Worm (Caenorhabditis elegans) whole organism, L1 larva: ENCODE measurements around the gene semi-1.
A peak's percentile ranks its signal among the peaks of the same experiment; 100 is the strongest.

Experiments
- C04F5.9 ChIP-seq: sonication (generic microtip); optimal IDR thresholded peaks from 2 replicates; lab custom pipeline; 2016; ENCODE audit warnings: missing genetic modification characterization, missing compliant biosample characterization
- C16A3.4 ChIP-seq: fragments of 150-350 bp; optimal IDR thresholded peaks from 2 replicates; lab custom pipeline; 2014; ENCODE audit warnings: missing biosample characterization, missing genetic modification characterization
- C34B4.2 ChIP-seq: sonication (generic microtip); optimal IDR thresholded peaks from 2 replicates; lab custom pipeline; 2017; ENCODE audit warnings: mild to moderate bottlenecking, missing genetic modification characterization, missing compliant biosample characterization
- F16B12.6 ChIP-seq: fragments of 150-350 bp; optimal IDR thresholded peaks from 2 replicates; lab custom pipeline; 2014; ENCODE audit warnings: missing biosample characterization, missing genetic modification characterization
- alr-1 ChIP-seq: fragments of 200-800 bp; sonication (Bioruptor generic); optimal IDR thresholded peaks from 2 replicates; lab custom pipeline; 2018; ENCODE audit warnings: borderline replicate concordance, mild to moderate bottlenecking, missing genetic modification characterization, missing compliant biosample characterization
- aly-2 ChIP-seq: fragments of 150-350 bp; optimal IDR thresholded peaks from 2 replicates; lab custom pipeline; 2014; ENCODE audit warnings: missing biosample characterization, missing genetic modification characterization
- ceh-8 ChIP-seq: fragments of 200-800 bp; sonication (Bioruptor generic); optimal IDR thresholded peaks from 2 replicates; lab custom pipeline; 2018; ENCODE audit warnings: mild to moderate bottlenecking, missing genetic modification characterization, moderate library complexity, missing compliant biosample characterization
- ceh-82 ChIP-seq, 3 experiments: fragments of 150-350 bp in 1 of 3; sonication (generic microtip) in 2 of 3; optimal IDR thresholded peaks; 2 replicates each; lab custom pipeline; 2014 to 2017; ENCODE audit warnings: missing biosample characterization in 3 of 3, missing genetic modification characterization in 3 of 3
- ceh-88 ChIP-seq: fragments of 200-800 bp; sonication (Bioruptor generic); IDR thresholded peaks from 2 replicates; pipeline ENCODE4 v1.3.6; 2022; ENCODE audit warnings: missing genetic modification characterization, missing compliant biosample characterization
- ceh-90 ChIP-seq: sonication (generic microtip); optimal IDR thresholded peaks from 2 replicates; lab custom pipeline; 2016; ENCODE audit warnings: missing genetic modification characterization, missing compliant biosample characterization
- ces-1 ChIP-seq: fragments of 150-350 bp; optimal IDR thresholded peaks from 2 replicates; lab custom pipeline; 2014; ENCODE audit warnings: missing biosample characterization, missing genetic modification reagents, missing genetic modification characterization
- efl-3 ChIP-seq: fragments of 200-800 bp; sonication (Bioruptor generic); optimal IDR thresholded peaks from 2 replicates; lab custom pipeline; 2018; ENCODE audit warnings: mild to moderate bottlenecking, missing genetic modification characterization, missing compliant biosample characterization
- egl-27 ChIP-seq, 2 experiments: fragments of 150-350 bp in 1 of 2; sonication (generic microtip); optimal IDR thresholded peaks; 3 replicates each; lab custom pipeline; 2017 to 2018; ENCODE audit warnings: missing biosample characterization in 2 of 2, missing genetic modification characterization in 2 of 2, missing genetic modification reagents in 2 of 2
- elt-3 ChIP-seq, 6 experiments: fragments of 150-350 bp in 1 of 6; sonication (generic microtip); optimal IDR thresholded peaks; 2 replicates each; lab custom pipeline; 2017 to 2018; ENCODE audit warnings: missing biosample characterization in 6 of 6, missing genetic modification characterization in 6 of 6, inconsistent platforms in 1 of 6
- ets-5 ChIP-seq: fragments of 200-800 bp; sonication (Bioruptor generic); IDR thresholded peaks from 2 replicates; pipeline ENCODE4 v1.3.6; 2022; ENCODE audit warnings: missing genetic modification characterization, missing compliant biosample characterization
- fkh-10 ChIP-seq: sonication (generic microtip); optimal IDR thresholded peaks from 2 replicates; lab custom pipeline; 2017; ENCODE audit warnings: missing biosample characterization, missing genetic modification reagents, missing genetic modification characterization
- fkh-8 ChIP-seq: sonication (generic microtip); optimal IDR thresholded peaks from 2 replicates; lab custom pipeline; 2016; ENCODE audit warnings: mild to moderate bottlenecking, missing genetic modification characterization, missing compliant biosample characterization
- fos-1 ChIP-seq: fragments of 150-350 bp; optimal IDR thresholded peaks from 2 replicates; lab custom pipeline; 2014; ENCODE audit warnings: missing biosample characterization, missing genetic modification characterization
- grh-1 ChIP-seq: fragments of 200-800 bp; sonication (Bioruptor generic); IDR thresholded peaks from 2 replicates; pipeline ENCODE4 v1.3.6; 2022; ENCODE audit warnings: missing genetic modification reagents, missing genetic modification characterization, missing compliant biosample characterization
- hlh-17 ChIP-seq: fragments of 200-800 bp; sonication (Bioruptor generic); optimal IDR thresholded peaks from 2 replicates; lab custom pipeline; 2018; ENCODE audit warnings: missing genetic modification characterization, mild to moderate bottlenecking, missing compliant biosample characterization, moderate library complexity, borderline replicate concordance
- isw-1 ChIP-seq: fragments of 200-800 bp; sonication (Bioruptor generic); IDR thresholded peaks from 2 replicates; pipeline ENCODE4 v1.3.6; 2022; ENCODE audit warnings: missing genetic modification characterization, missing compliant biosample characterization
- jun-1 ChIP-seq: fragments of 150-350 bp; optimal IDR thresholded peaks from 2 replicates; lab custom pipeline; 2014; ENCODE audit warnings: missing biosample characterization, missing genetic modification reagents, missing genetic modification characterization
- lin-13 ChIP-seq: fragments of 150-350 bp; optimal IDR thresholded peaks from 2 replicates; lab custom pipeline; 2014; ENCODE audit warnings: missing biosample characterization, missing genetic modification reagents, missing genetic modification characterization
- lin-14 ChIP-seq: fragments of 200-800 bp; sonication (Bioruptor generic); optimal IDR thresholded peaks from 2 replicates; lab custom pipeline; 2018; ENCODE audit warnings: mild to moderate bottlenecking, missing genetic modification characterization, moderate library complexity, missing compliant biosample characterization
- lin-15B ChIP-seq: fragments of 150-350 bp; sonication (generic microtip); optimal IDR thresholded peaks from 3 replicates; lab custom pipeline; 2014; ENCODE audit warnings: missing biosample characterization, missing genetic modification characterization
- lin-35 ChIP-seq, 2 experiments: fragments of 150-350 bp; optimal IDR thresholded peaks; 2 replicates each; lab custom pipeline; 2014; ENCODE audit warnings: missing biosample characterization in 2 of 2, missing genetic modification characterization in 2 of 2, missing genetic modification reagents in 2 of 2
- lsy-2 ChIP-seq, 2 experiments: fragments of 150-350 bp; optimal IDR thresholded peaks; 2 replicates each; lab custom pipeline; 2014; ENCODE audit warnings: missing biosample characterization in 2 of 2, missing genetic modification characterization in 2 of 2
- mab-9 ChIP-seq: fragments of 200-800 bp; sonication (Bioruptor generic); IDR thresholded peaks from 2 replicates; pipeline ENCODE4 v1.3.6; 2022; ENCODE audit warnings: missing genetic modification reagents, missing genetic modification characterization, missing compliant biosample characterization
- mdl-1 ChIP-seq, 2 experiments: fragments of 150-350 bp; optimal IDR thresholded peaks; 2 replicates each; lab custom pipeline; 2014 to 2017; ENCODE audit warnings: missing biosample characterization in 2 of 2, missing genetic modification characterization in 2 of 2, inconsistent platforms in 1 of 2
- mef-2 ChIP-seq: fragments of 150-350 bp; optimal IDR thresholded peaks from 2 replicates; lab custom pipeline; 2014; ENCODE audit warnings: missing biosample characterization, missing genetic modification characterization
- nhr-237 ChIP-seq: fragments of 150-350 bp; optimal IDR thresholded peaks from 2 replicates; lab custom pipeline; 2014; ENCODE audit warnings: missing biosample characterization, missing genetic modification characterization
- nhr-28 ChIP-seq: fragments of 150-350 bp; optimal IDR thresholded peaks from 2 replicates; lab custom pipeline; 2014; ENCODE audit warnings: missing biosample characterization, missing genetic modification characterization
- nhr-47 ChIP-seq: sonication (generic microtip); optimal IDR thresholded peaks from 2 replicates; lab custom pipeline; 2016; ENCODE audit warnings: mild to moderate bottlenecking, missing genetic modification characterization, moderate library complexity, missing compliant biosample characterization
- nhr-71 ChIP-seq: sonication (generic microtip); optimal IDR thresholded peaks from 2 replicates; lab custom pipeline; 2016; ENCODE audit warnings: mild to moderate bottlenecking, missing genetic modification characterization, moderate library complexity, missing compliant biosample characterization
- nhr-76 ChIP-seq: sonication (generic microtip); optimal IDR thresholded peaks from 2 replicates; lab custom pipeline; 2017; ENCODE audit warnings: missing biosample characterization, missing genetic modification characterization
- nhr-77 ChIP-seq: fragments of 150-350 bp; optimal IDR thresholded peaks from 2 replicates; lab custom pipeline; 2014; ENCODE audit warnings: missing biosample characterization, missing genetic modification characterization
- nhr-84 ChIP-seq: sonication (generic microtip); optimal IDR thresholded peaks from 2 replicates; lab custom pipeline; 2017; ENCODE audit warnings: missing biosample characterization, missing genetic modification characterization
- nhr-90 ChIP-seq: sonication (generic microtip); optimal IDR thresholded peaks from 2 replicates; lab custom pipeline; 2016; ENCODE audit warnings: mild to moderate bottlenecking, missing genetic modification characterization, missing compliant biosample characterization; ENCODE audit not compliant: poor library complexity
- pax-3 ChIP-seq: fragments of 200-800 bp; sonication (Bioruptor generic); optimal IDR thresholded peaks from 2 replicates; lab custom pipeline; 2018; ENCODE audit warnings: mild to moderate bottlenecking, missing genetic modification characterization, moderate library complexity, missing compliant biosample characterization
- pqm-1 ChIP-seq: sonication (generic microtip); optimal IDR thresholded peaks from 3 replicates; lab custom pipeline; 2017; ENCODE audit warnings: missing biosample characterization, missing genetic modification characterization
- rnt-1 ChIP-seq: sonication (generic microtip); optimal IDR thresholded peaks from 2 replicates; lab custom pipeline; 2016; ENCODE audit warnings: mild to moderate bottlenecking, missing genetic modification characterization, moderate library complexity, missing compliant biosample characterization
- snu-23 ChIP-seq: sonication (generic microtip); optimal IDR thresholded peaks from 2 replicates; lab custom pipeline; 2016; ENCODE audit warnings: missing genetic modification characterization, missing compliant biosample characterization
- sox-4 ChIP-seq: sonication (generic microtip); optimal IDR thresholded peaks from 2 replicates; lab custom pipeline; 2016; ENCODE audit warnings: missing genetic modification characterization, missing compliant biosample characterization
- sup-37 ChIP-seq: fragments of 200-800 bp; sonication (Bioruptor generic); optimal IDR thresholded peaks from 2 replicates; lab custom pipeline; 2018; ENCODE audit warnings: mild to moderate bottlenecking, missing genetic modification characterization, missing compliant biosample characterization
- swsn-7 ChIP-seq: sonication (generic microtip); optimal IDR thresholded peaks from 2 replicates; lab custom pipeline; 2016; ENCODE audit warnings: missing genetic modification characterization, missing compliant biosample characterization
- unc-130 ChIP-seq: fragments of 150-350 bp; optimal IDR thresholded peaks from 2 replicates; lab custom pipeline; 2017; ENCODE audit warnings: missing biosample characterization, missing genetic modification characterization, inconsistent platforms
- unc-86 ChIP-seq: sonication (generic microtip); optimal IDR thresholded peaks from 2 replicates; lab custom pipeline; 2016; ENCODE audit warnings: missing genetic modification characterization, missing compliant biosample characterization
- unc-98 ChIP-seq: fragments of 200-800 bp; sonication (Bioruptor generic); IDR thresholded peaks from 2 replicates; pipeline ENCODE4 v1.3.6; 2022; ENCODE audit warnings: missing genetic modification characterization, missing compliant biosample characterization
- vab-15 ChIP-seq: sonication (generic microtip); optimal IDR thresholded peaks from 2 replicates; lab custom pipeline; 2017; ENCODE audit warnings: missing genotype, mild to moderate bottlenecking, missing genetic modification characterization, missing compliant biosample characterization
- xbp-1 ChIP-seq: sonication (generic microtip); optimal IDR thresholded peaks from 2 replicates; lab custom pipeline; 2016; ENCODE audit warnings: missing genetic modification characterization, missing compliant biosample characterization
- zag-1 ChIP-seq: fragments of 150-350 bp; optimal IDR thresholded peaks from 2 replicates; lab custom pipeline; 2014; ENCODE audit warnings: missing biosample characterization, missing genetic modification characterization
- zip-4 ChIP-seq: fragments of 200-800 bp; sonication (Bioruptor generic); optimal IDR thresholded peaks from 2 replicates; lab custom pipeline; 2018; ENCODE audit warnings: mild to moderate bottlenecking, missing genetic modification characterization, moderate library complexity, missing compliant biosample characterization
- ztf-4 ChIP-seq: fragments of 150-350 bp; optimal IDR thresholded peaks from 2 replicates; lab custom pipeline; 2014; ENCODE audit warnings: missing biosample characterization, missing genetic modification characterization

semi-1 gene

DNA sequence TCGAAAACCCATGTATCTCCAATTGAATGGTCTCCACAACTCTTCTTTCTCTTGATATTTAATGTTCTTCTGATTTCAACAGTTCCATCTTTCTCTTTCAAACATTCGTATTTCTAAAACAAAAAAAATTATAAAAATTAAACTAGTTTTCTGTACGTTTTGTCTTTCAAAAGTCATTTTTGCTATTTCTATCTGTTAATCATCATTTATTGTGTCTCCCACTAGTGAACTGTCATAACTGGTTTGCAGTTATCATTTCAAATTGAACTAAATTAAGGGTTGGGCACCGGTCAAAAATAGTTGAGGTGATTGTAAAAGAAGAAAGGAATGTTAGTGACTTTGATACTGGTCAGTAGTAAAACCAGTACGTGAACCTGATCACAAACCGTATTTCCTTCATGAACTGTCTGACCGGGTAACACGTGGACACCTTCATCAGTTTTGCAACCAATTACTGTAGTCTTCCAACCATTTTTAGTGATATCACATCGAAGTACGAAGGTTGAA is 26.7 kb downstream of the semi-1 start:
- no peak for TF ChIP-seq hlh-17 (GFP tag; lab: Kevin White, UChicago)
- TF ChIP-seq nhr-90 (tag; lab: Kevin White, UChicago) = no peak
- peak; percentile 4 for TF ChIP-seq nhr-71 (tag; lab: Kevin White, UChicago)
- TF ChIP-seq ets-5 (GFP tag; lab: Robert Waterston, UW) = no peak
- no peak for TF ChIP-seq jun-1 (tag; lab: Kevin White, UChicago)
- TF ChIP-seq nhr-77 (tag; lab: Kevin White, UChicago) = no peak
- no peak for TF ChIP-seq zag-1
- no peak for TF ChIP-seq nhr-28 (tag; lab: Kevin White, UChicago)
- no peak for TF ChIP-seq F16B12.6 (tag; lab: Kevin White, UChicago)
- no peak for TF ChIP-seq snu-23 (GFP tag; lab: Kevin White, UChicago)
- TF ChIP-seq lin-14 (GFP tag; lab: Kevin White, UChicago) = peak; percentile 37
- TF ChIP-seq unc-86 (tag; lab: Kevin White, UChicago) = no peak
- peak in 1 of 6 experiments; percentile 63 for TF ChIP-seq elt-3 (tag; optimal IDR thresholded peaks at IDR 0.05; lab: Kevin White, UChicago)
- peak; percentile 31 for TF ChIP-seq unc-130
- TF ChIP-seq nhr-76 (tag; lab: Kevin White, UChicago) = no peak
- TF ChIP-seq grh-1 = peak; percentile 61; the same call in 1 of the 2 replicates
- no peak for TF ChIP-seq nhr-237 (tag; lab: Kevin White, UChicago)
- TF ChIP-seq ceh-88 (GFP tag; lab: Robert Waterston, UW) = no peak
- no peak for TF ChIP-seq ceh-8 (GFP tag; lab: Kevin White, UChicago)
- no peak for TF ChIP-seq fos-1 (tag; lab: Kevin White, UChicago)
- peak in 1 of 2 experiments; percentile 30 for TF ChIP-seq lsy-2 (tag; optimal IDR thresholded peaks at IDR 0.05; lab: Kevin White, UChicago)
- TF ChIP-seq pqm-1 (tag; lab: Kevin White, UChicago) = no peak
- TF ChIP-seq lin-13 (GFP tag; lab: Kevin White, UChicago) = no peak
- no peak for TF ChIP-seq fkh-10 (GFP tag; lab: Kevin White, UChicago)
- TF ChIP-seq ceh-90 (tag; lab: Kevin White, UChicago) = no peak
- TF ChIP-seq mef-2 (tag; lab: Kevin White, UChicago) = no peak
- TF ChIP-seq C16A3.4 = no peak
- no peak for TF ChIP-seq lin-35 (GFP tag; optimal IDR thresholded peaks at IDR 0.05; lab: Kevin White, UChicago)
- TF ChIP-seq lin-15B (tag; lab: Kevin White, UChicago) = no peak
- no peak for TF ChIP-seq sox-4 (tag; lab: Kevin White, UChicago)
- no peak for TF ChIP-seq nhr-47 (tag; lab: Kevin White, UChicago)
- TF ChIP-seq unc-98 (GFP tag; lab: Robert Waterston, UW) = no peak
- no peak for TF ChIP-seq mdl-1 (tag; optimal IDR thresholded peaks at IDR 0.05; lab: Kevin White, UChicago)
- TF ChIP-seq C34B4.2 = no peak
- TF ChIP-seq nhr-84 (tag; lab: Kevin White, UChicago) = no peak
- no peak for TF ChIP-seq vab-15 (tag; lab: Kevin White, UChicago)
- TF ChIP-seq ces-1 = no peak
- TF ChIP-seq rnt-1 (tag; lab: Kevin White, UChicago) = no peak
- no peak for TF ChIP-seq swsn-7 (tag; lab: Kevin White, UChicago)
- TF ChIP-seq fkh-8 = no peak
- TF ChIP-seq egl-27 (tag; optimal IDR thresholded peaks at IDR 0.05; lab: Kevin White, UChicago) = no peak
- TF ChIP-seq alr-1 (tag; lab: Kevin White, UChicago) = no peak
- TF ChIP-seq ztf-4 (tag; lab: Kevin White, UChicago) = no peak
- TF ChIP-seq C04F5.9 (tag; lab: Kevin White, UChicago) = no peak
- no peak for TF ChIP-seq xbp-1 (tag; lab: Kevin White, UChicago)
- TF ChIP-seq pax-3 (tag; lab: Kevin White, UChicago) = no peak
- TF ChIP-seq efl-3 (GFP tag; lab: Kevin White, UChicago) = no peak
- TF ChIP-seq mab-9 (GFP tag; lab: Robert Waterston, UW) = no peak
- no peak for TF ChIP-seq aly-2 (tag; lab: Kevin White, UChicago)
- TF ChIP-seq isw-1 (GFP tag; lab: Robert Waterston, UW) = no peak
- TF ChIP-seq ceh-82 (tag; optimal IDR thresholded peaks at IDR 0.05; lab: Kevin White, UChicago) = no peak
- no peak for TF ChIP-seq sup-37 (GFP tag; lab: Kevin White, UChicago)
- no peak for TF ChIP-seq zip-4
